Worm (Caenorhabditis elegans) whole organism, early embryonic: ENCODE measurements around the gene srab-14.

Experiments
- aly-1 ChIP-seq: sonication (generic microtip); optimal IDR thresholded peaks from 2 replicates; lab custom pipeline; 2016; ENCODE audit warnings: missing genetic modification characterization, missing compliant biosample characterization
- ama-1 ChIP-seq: fragments of 150-350 bp; optimal IDR thresholded peaks from 2 replicates; lab custom pipeline; 2014
- ceh-13 ChIP-seq: fragments of 200-800 bp; sonication (Bioruptor generic); optimal IDR thresholded peaks from 2 replicates; lab custom pipeline; 2018; ENCODE audit warnings: mild to moderate bottlenecking, missing genetic modification characterization, missing compliant biosample characterization
- ceh-36 ChIP-seq: sonication (generic microtip); optimal IDR thresholded peaks from 2 replicates; lab custom pipeline; 2016; ENCODE audit warnings: missing genetic modification characterization, inconsistent platforms, missing compliant biosample characterization
- flt-1 ChIP-seq: fragments of 200-800 bp; sonication (Bioruptor generic); IDR thresholded peaks from 2 replicates; pipeline ENCODE4 v1.3.6; 2022; ENCODE audit warnings: missing genetic modification characterization, missing compliant biosample characterization
- pes-1 ChIP-seq: fragments of 200-800 bp; sonication (Bioruptor generic); IDR thresholded peaks from 2 replicates; pipeline ENCODE4 v1.3.6; 2022; ENCODE audit warnings: missing genetic modification reagents, missing genetic modification characterization, missing compliant biosample characterization
- scrt-1 ChIP-seq: fragments of 200-800 bp; sonication (Bioruptor generic); IDR thresholded peaks from 2 replicates; pipeline ENCODE4 v1.3.6; 2022; ENCODE audit warnings: missing genetic modification characterization, missing compliant biosample characterization
- sea-1 ChIP-seq: fragments of 200-800 bp; sonication (Bioruptor generic); conservative IDR thresholded peaks from 2 replicates; pipeline ENCODE4 v1.3.6; 2022; ENCODE audit warnings: missing genetic modification characterization, missing compliant biosample characterization
- tbx-11 ChIP-seq: fragments of 200-800 bp; sonication (Bioruptor generic); IDR thresholded peaks from 2 replicates; pipeline ENCODE4 v1.3.6; 2022; ENCODE audit warnings: missing genetic modification characterization, missing compliant biosample characterization
- tra-4 ChIP-seq: sonication (generic microtip); optimal IDR thresholded peaks from 2 replicates; lab custom pipeline; 2017; ENCODE audit warnings: missing genetic modification characterization, missing compliant biosample characterization

- TF ChIP-seq sea-1 (no peak), flt-1 (GFP tag; lab: Robert Waterston, UW) (no peak), tbx-11 (GFP tag; lab: Robert Waterston, UW) (no peak), ceh-36 (tag; lab: Kevin White, UChicago) (no peak), ama-1 (lab: Kevin White, UChicago) (no peak), scrt-1 (GFP tag; lab: Robert Waterston, UW) (no peak), pes-1 (GFP tag; lab: Robert Waterston, UW) (no peak), ceh-13 (GFP tag; lab: Kevin White, UChicago) (no peak), aly-1 (no peak), tra-4 (no peak)
Measured at ce11 chrII:7545364-7545763, 46.1 kb upstream of the srab-14 start.
